Worm (Caenorhabditis elegans) whole organism, early embryonic: ENCODE measurements around the gene F38G1.3.

ENCODE experiments used
- B0310.2 ChIP-seq: sonication (generic microtip); optimal IDR thresholded peaks from 2 replicates; lab custom pipeline; 2016; ENCODE audit warnings: mild to moderate bottlenecking, missing genetic modification characterization, missing compliant biosample characterization
- F13C5.2 ChIP-seq: sonication (generic microtip); optimal IDR thresholded peaks from 2 replicates; lab custom pipeline; 2017; ENCODE audit warnings: mild to moderate bottlenecking, missing genetic modification characterization, inconsistent platforms, missing compliant biosample characterization
- aly-1 ChIP-seq: sonication (generic microtip); optimal IDR thresholded peaks from 2 replicates; lab custom pipeline; 2016; ENCODE audit warnings: missing genetic modification characterization, missing compliant biosample characterization
- ama-1 ChIP-seq: fragments of 150-350 bp; optimal IDR thresholded peaks from 2 replicates; lab custom pipeline; 2014
- ceh-13 ChIP-seq: fragments of 200-800 bp; sonication (Bioruptor generic); optimal IDR thresholded peaks from 2 replicates; lab custom pipeline; 2018; ENCODE audit warnings: mild to moderate bottlenecking, missing genetic modification characterization, missing compliant biosample characterization
- ceh-36 ChIP-seq: sonication (generic microtip); optimal IDR thresholded peaks from 2 replicates; lab custom pipeline; 2016; ENCODE audit warnings: missing genetic modification characterization, inconsistent platforms, missing compliant biosample characterization
- ets-7 ChIP-seq: sonication (generic microtip); optimal IDR thresholded peaks from 2 replicates; lab custom pipeline; 2016; ENCODE audit warnings: missing genotype, missing genetic modification characterization, missing compliant biosample characterization
- flt-1 ChIP-seq: fragments of 200-800 bp; sonication (Bioruptor generic); IDR thresholded peaks from 2 replicates; pipeline ENCODE4 v1.3.6; 2022; ENCODE audit warnings: missing genetic modification characterization, missing compliant biosample characterization
- hmbx-1 ChIP-seq: sonication (generic microtip); optimal IDR thresholded peaks from 2 replicates; lab custom pipeline; 2016; ENCODE audit warnings: mild to moderate bottlenecking, missing genetic modification characterization, missing compliant biosample characterization
- hmg-4 ChIP-seq: fragments of 200-800 bp; sonication (Bioruptor generic); optimal IDR thresholded peaks from 2 replicates; lab custom pipeline; 2018; ENCODE audit warnings: mild to moderate bottlenecking, missing genetic modification characterization, missing compliant biosample characterization
- hnd-1 ChIP-seq: sonication (generic microtip); optimal IDR thresholded peaks from 2 replicates; lab custom pipeline; 2016; ENCODE audit warnings: missing genetic modification characterization, missing compliant biosample characterization
- pes-1 ChIP-seq: fragments of 200-800 bp; sonication (Bioruptor generic); IDR thresholded peaks from 2 replicates; pipeline ENCODE4 v1.3.6; 2022; ENCODE audit warnings: missing genetic modification reagents, missing genetic modification characterization, missing compliant biosample characterization
- scrt-1 ChIP-seq: fragments of 200-800 bp; sonication (Bioruptor generic); IDR thresholded peaks from 2 replicates; pipeline ENCODE4 v1.3.6; 2022; ENCODE audit warnings: missing genetic modification characterization, missing compliant biosample characterization
- sea-1 ChIP-seq: fragments of 200-800 bp; sonication (Bioruptor generic); conservative IDR thresholded peaks from 2 replicates; pipeline ENCODE4 v1.3.6; 2022; ENCODE audit warnings: missing genetic modification characterization, missing compliant biosample characterization
- tbx-11 ChIP-seq: fragments of 200-800 bp; sonication (Bioruptor generic); IDR thresholded peaks from 2 replicates; pipeline ENCODE4 v1.3.6; 2022; ENCODE audit warnings: missing genetic modification characterization, missing compliant biosample characterization
- tbx-37 ChIP-seq: fragments of 200-800 bp; sonication (Bioruptor generic); conservative IDR thresholded peaks from 2 replicates; pipeline ENCODE4 v1.3.6; 2022; ENCODE audit warnings: missing genetic modification reagents, missing genetic modification characterization, missing compliant biosample characterization
- tra-4 ChIP-seq: sonication (generic microtip); optimal IDR thresholded peaks from 2 replicates; lab custom pipeline; 2017; ENCODE audit warnings: missing genetic modification characterization, missing compliant biosample characterization

The F38G1.3 gene

ce11 chrX:506848-507247 is 30.5 kb downstream of the F38G1.3 start, which contains the start of gene B0310.2:
Gene B0310.2 (minus strand): TSS chrX:506948.
- no peak for TF ChIP-seq ets-7
- TF ChIP-seq scrt-1 (GFP tag; lab: Robert Waterston, UW): no peak
- TF ChIP-seq pes-1 (GFP tag; lab: Robert Waterston, UW): no peak
- TF ChIP-seq tbx-11: no peak
- no peak for TF ChIP-seq ama-1
- TF ChIP-seq flt-1 (GFP tag; lab: Robert Waterston, UW): no peak
- TF ChIP-seq ceh-36 (tag; lab: Kevin White, UChicago): no peak
- TF ChIP-seq hnd-1 (tag; lab: Kevin White, UChicago): no peak
- TF ChIP-seq B0310.2 (tag; lab: Kevin White, UChicago): no peak
- TF ChIP-seq hmbx-1 (tag; lab: Kevin White, UChicago): no peak
- no peak for TF ChIP-seq sea-1 (GFP tag; lab: Robert Waterston, UW)
- TF ChIP-seq hmg-4 (GFP tag; lab: Kevin White, UChicago): no peak
- TF ChIP-seq tra-4 (tag; lab: Kevin White, UChicago): no peak
- TF ChIP-seq ceh-13 (GFP tag; lab: Kevin White, UChicago): no peak
- no peak for TF ChIP-seq aly-1
- no peak for TF ChIP-seq tbx-37 (GFP tag; lab: Robert Waterston, UW)
- no peak for TF ChIP-seq F13C5.2 (tag; lab: Kevin White, UChicago)

DNA sequence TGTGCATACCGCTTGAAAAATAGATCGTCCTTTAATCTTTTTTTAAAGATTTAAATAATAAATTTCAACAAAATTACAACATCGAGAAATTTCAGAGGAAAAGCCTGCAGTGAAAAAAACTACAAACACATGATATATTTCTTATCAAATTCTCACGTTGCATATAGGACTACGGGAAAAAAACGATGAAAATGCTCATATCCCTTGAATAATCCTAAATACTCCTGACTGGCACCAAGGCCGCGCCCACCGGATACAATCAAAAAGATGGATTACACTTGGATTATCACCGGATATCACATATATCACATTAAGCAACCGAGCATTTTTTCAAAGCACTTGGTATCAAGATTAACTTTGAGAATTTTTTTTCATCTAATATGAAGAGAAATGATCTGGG is 37.7 kb downstream of the F38G1.3 start:
- TF ChIP-seq hmg-4 (GFP tag; lab: Kevin White, UChicago) (no peak), F13C5.2 (tag; lab: Kevin White, UChicago) (no peak), ama-1 (no peak), ceh-13 (GFP tag; lab: Kevin White, UChicago) (no peak), hmbx-1 (tag; lab: Kevin White, UChicago) (no peak), pes-1 (GFP tag; lab: Robert Waterston, UW) (no peak), aly-1 (no peak), flt-1 (GFP tag; lab: Robert Waterston, UW) (no peak), scrt-1 (GFP tag; lab: Robert Waterston, UW) (no peak), B0310.2 (tag; lab: Kevin White, UChicago) (no peak), sea-1 (GFP tag; lab: Robert Waterston, UW) (no peak)

- TF ChIP-seq hnd-1 (tag; lab: Kevin White, UChicago): no peak
- no peak for TF ChIP-seq hmbx-1 (tag; lab: Kevin White, UChicago)
- no peak for TF ChIP-seq tra-4 (tag; lab: Kevin White, UChicago)
- TF ChIP-seq sea-1 (GFP tag; lab: Robert Waterston, UW): no peak
- no peak for TF ChIP-seq B0310.2 (tag; lab: Kevin White, UChicago)
- TF ChIP-seq ceh-13 (GFP tag; lab: Kevin White, UChicago): no peak
- TF ChIP-seq ceh-36 (tag; lab: Kevin White, UChicago): no peak
Observed at ce11 chrX:520881-521280, 44.5 kb downstream of the F38G1.3 start, which contains the start of gene B0310.3. Gene B0310.3 (minus strand): TSS chrX:520981.

DNA sequence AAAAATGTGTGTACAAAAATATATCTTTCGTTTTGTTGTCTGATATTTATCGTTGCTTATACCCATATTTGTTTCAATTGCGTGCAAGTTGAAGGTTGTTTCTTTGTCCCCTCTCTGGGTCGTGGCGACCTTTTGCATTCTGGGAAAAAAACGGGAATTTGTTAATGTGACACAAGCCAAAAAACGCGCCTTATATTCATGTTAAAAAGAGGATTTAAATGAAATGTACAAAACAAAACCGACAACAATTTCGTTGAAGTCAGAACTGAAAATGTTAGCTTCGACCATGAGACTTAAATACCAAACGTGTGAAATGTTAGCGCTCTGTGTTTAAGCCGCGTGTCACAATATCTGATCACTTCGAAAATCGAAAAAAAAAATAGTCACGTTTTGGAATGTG is 48.1 kb downstream of the F38G1.3 start:
- TF ChIP-seq hmbx-1 (tag; lab: Kevin White, UChicago) (no peak), ceh-13 (GFP tag; lab: Kevin White, UChicago) (no peak), ets-7 (no peak), hnd-1 (tag; lab: Kevin White, UChicago) (no peak), scrt-1 (GFP tag; lab: Robert Waterston, UW) (no peak), hmg-4 (GFP tag; lab: Kevin White, UChicago) (no peak), ama-1 (no peak), ceh-36 (tag; lab: Kevin White, UChicago) (no peak)

DNA sequence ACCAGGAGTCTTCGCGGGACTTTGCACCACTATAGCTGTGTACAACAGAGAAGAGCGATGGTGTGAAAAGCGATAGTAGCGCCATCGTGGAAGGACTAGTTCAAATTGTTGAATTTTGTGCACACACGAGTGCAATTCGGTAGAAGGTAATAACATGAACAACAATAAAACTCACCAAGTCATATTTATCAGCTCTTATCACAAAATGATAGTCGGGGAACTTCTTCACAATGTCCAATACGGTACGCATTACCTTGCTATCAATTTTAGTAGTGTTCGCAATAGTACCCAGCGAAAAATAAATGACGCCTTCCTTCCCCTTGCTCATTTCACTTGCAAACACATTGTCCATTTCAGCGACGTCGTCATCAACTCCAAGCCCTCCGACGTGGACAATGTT is 51.3 kb downstream of the F38G1.3 start:
- TF ChIP-seq hmg-4 (GFP tag; lab: Kevin White, UChicago): no peak
- TF ChIP-seq ets-7: no peak
- no peak for TF ChIP-seq tra-4 (tag; lab: Kevin White, UChicago)
- TF ChIP-seq flt-1 (GFP tag; lab: Robert Waterston, UW): no peak
- no peak for TF ChIP-seq sea-1 (GFP tag; lab: Robert Waterston, UW)
- no peak for TF ChIP-seq aly-1
- no peak for TF ChIP-seq tbx-11
- TF ChIP-seq pes-1 (GFP tag; lab: Robert Waterston, UW): no peak
- TF ChIP-seq ceh-36 (tag; lab: Kevin White, UChicago): no peak
- no peak for TF ChIP-seq tbx-37 (GFP tag; lab: Robert Waterston, UW)
